Worm (Caenorhabditis elegans) whole organism, midembryonic: ENCODE measurements around the gene F58H1.3.

Source experiments
- T22C8.4 ChIP-seq: fragments of 200-800 bp; sonication (Bioruptor generic); IDR thresholded peaks from 2 replicates; pipeline ENCODE4 v1.3.6; 2022; ENCODE audit warnings: missing genetic modification characterization, missing compliant biosample characterization
- cog-1 ChIP-seq: sonication (generic microtip); optimal IDR thresholded peaks from 2 replicates; lab custom pipeline; 2016; ENCODE audit warnings: missing genetic modification characterization, missing compliant biosample characterization
- flt-1 ChIP-seq: fragments of 200-800 bp; sonication (Bioruptor generic); IDR thresholded peaks from 2 replicates; pipeline ENCODE4 v1.3.6; 2022; ENCODE audit warnings: missing genetic modification characterization, missing compliant biosample characterization
- klf-2 ChIP-seq: fragments of 200-800 bp; sonication (Bioruptor generic); conservative IDR thresholded peaks from 2 replicates; pipeline ENCODE4 v1.3.6; 2022; ENCODE audit warnings: missing genetic modification reagents, missing genetic modification characterization, missing compliant biosample characterization
- med-1 ChIP-seq: sonication (generic microtip); optimal IDR thresholded peaks from 2 replicates; lab custom pipeline; 2017; ENCODE audit warnings: missing genetic modification characterization, mild to moderate bottlenecking, missing compliant biosample characterization, antibody characterized with exemption, missing genetic modification reagents; ENCODE audit not compliant: insufficient read depth
- ref-1 ChIP-seq: fragments of 200-800 bp; sonication (Bioruptor generic); conservative IDR thresholded peaks from 2 replicates; pipeline ENCODE4 v1.3.6; 2022; ENCODE audit warnings: missing genetic modification reagents, missing genetic modification characterization, missing compliant biosample characterization
- tab-1 ChIP-seq: fragments of 200-800 bp; sonication (Bioruptor generic); IDR thresholded peaks from 2 replicates; pipeline ENCODE4 v1.3.6; 2022; ENCODE audit warnings: missing genetic modification characterization, missing compliant biosample characterization
- ztf-23 ChIP-seq: fragments of 200-800 bp; sonication (Bioruptor generic); IDR thresholded peaks from 2 replicates; pipeline ENCODE4 v1.3.6; 2022; ENCODE audit warnings: missing genetic modification reagents, missing genetic modification characterization, missing compliant biosample characterization

ce11 chrV:11943737-11944136 lies 10.0 kb downstream of the F58H1.3 start:
- no peak for TF ChIP-seq flt-1 (GFP tag; lab: Robert Waterston, UW)
- TF ChIP-seq ref-1 (GFP tag; lab: Robert Waterston, UW) = no peak
- TF ChIP-seq T22C8.4 (GFP tag; lab: Robert Waterston, UW) = no peak
- no peak for TF ChIP-seq tab-1 (GFP tag; lab: Robert Waterston, UW)
- TF ChIP-seq ztf-23 = no peak
- TF ChIP-seq klf-2 (GFP tag; lab: Robert Waterston, UW) = no peak
- TF ChIP-seq med-1 (GFP tag; lab: Kevin White, UChicago) = no peak
- no peak for TF ChIP-seq cog-1 (tag; lab: Kevin White, UChicago)
